Worm (Caenorhabditis elegans): ENCODE data around the gene jun-1.

ce11 chrII:9125007-9125406 is 12.1 kb downstream of the jun-1 start:
- TF ChIP-seq nhr-23 (tag; optimal IDR thresholded peaks at IDR 0.05) (no peak), fos-1 (tag; optimal IDR thresholded peaks at IDR 0.05) (no peak), jun-1 (tag; optimal IDR thresholded peaks at IDR 0.05) (no peak), elt-3 (tag; optimal IDR thresholded peaks at IDR 0.05) (no peak), ama-1 (optimal IDR thresholded peaks at IDR 0.05) (no peak), snpc-4 (tag; optimal IDR thresholded peaks at IDR 0.05) (no peak), nhr-12 (tag; optimal IDR thresholded peaks at IDR 0.05) (no peak), lin-15B (tag; optimal IDR thresholded peaks at IDR 0.05) (no peak), eor-1 (tag; optimal IDR thresholded peaks at IDR 0.05) (no peak), ceh-82 (tag; optimal IDR thresholded peaks at IDR 0.05) (no peak), aly-2 (tag; optimal IDR thresholded peaks at IDR 0.05) (no peak)
